Worm (Caenorhabditis elegans) whole organism, L2 larva: ENCODE measurements around the gene ubxn-5.

Experiments used
- C34F6.9 ChIP-seq: fragments of 150-350 bp; optimal IDR thresholded peaks from 2 replicates; lab custom pipeline; 2014; ENCODE audit warnings: missing biosample characterization, missing genetic modification characterization
- F13H6.1 ChIP-seq: sonication (generic microtip); optimal IDR thresholded peaks from 2 replicates; lab custom pipeline; 2016; ENCODE audit warnings: missing genetic modification characterization, missing compliant biosample characterization
- ZK546.5 ChIP-seq: sonication (generic microtip); optimal IDR thresholded peaks from 2 replicates; lab custom pipeline; 2017; ENCODE audit warnings: missing biosample characterization, missing genetic modification characterization
- aly-2 ChIP-seq: fragments of 150-350 bp; optimal IDR thresholded peaks from 2 replicates; lab custom pipeline; 2014; ENCODE audit warnings: missing biosample characterization, missing genetic modification characterization
- ama-1 ChIP-seq: fragments of 150-350 bp; optimal IDR thresholded peaks from 2 replicates; lab custom pipeline; 2018; ENCODE audit warnings: inconsistent platforms
- blmp-1 ChIP-seq: sonication (generic microtip); optimal IDR thresholded peaks from 2 replicates; lab custom pipeline; 2017; ENCODE audit warnings: missing genetic modification characterization, mild to moderate bottlenecking, missing compliant biosample characterization, antibody characterized with exemption, moderate library complexity; ENCODE audit not compliant: insufficient read depth
- ceh-16 ChIP-seq: fragments of 150-350 bp; optimal IDR thresholded peaks from 2 replicates; lab custom pipeline; 2014; ENCODE audit warnings: missing biosample characterization, missing genetic modification characterization
- ceh-82 ChIP-seq: fragments of 150-350 bp; optimal IDR thresholded peaks from 2 replicates; lab custom pipeline; 2014; ENCODE audit warnings: missing biosample characterization, missing genetic modification characterization
- crh-2 ChIP-seq: sonication (generic microtip); optimal IDR thresholded peaks from 2 replicates; lab custom pipeline; 2017; ENCODE audit warnings: missing biosample characterization, missing genetic modification characterization
- dmd-4 ChIP-seq: sonication (generic microtip); optimal IDR thresholded peaks from 2 replicates; lab custom pipeline; 2017; ENCODE audit warnings: missing biosample characterization, missing genetic modification characterization
- elt-1 ChIP-seq: fragments of 150-350 bp; optimal IDR thresholded peaks from 2 replicates; lab custom pipeline; 2014; ENCODE audit warnings: missing biosample characterization, missing genetic modification characterization
- elt-3 ChIP-seq: sonication (generic microtip); optimal IDR thresholded peaks from 2 replicates; lab custom pipeline; 2017; ENCODE audit warnings: missing biosample characterization, missing genetic modification characterization
- fos-1 ChIP-seq: fragments of 150-350 bp; optimal IDR thresholded peaks from 2 replicates; lab custom pipeline; 2014; ENCODE audit warnings: missing biosample characterization, missing genetic modification characterization
- gmeb-1 ChIP-seq: fragments of 150-350 bp; optimal IDR thresholded peaks from 2 replicates; lab custom pipeline; 2014; ENCODE audit warnings: missing biosample characterization, missing genetic modification characterization
- lin-13 ChIP-seq: fragments of 150-350 bp; optimal IDR thresholded peaks from 2 replicates; lab custom pipeline; 2014; ENCODE audit warnings: missing biosample characterization, missing genetic modification reagents, missing genetic modification characterization
- lin-39 ChIP-seq: fragments of 150-350 bp; optimal IDR thresholded peaks from 2 replicates; lab custom pipeline; 2014; ENCODE audit warnings: missing biosample characterization, missing genetic modification reagents, missing genetic modification characterization
- lsy-2 ChIP-seq, 2 experiments: fragments of 150-350 bp in 1 of 2; sonication (generic microtip) in 1 of 2; optimal IDR thresholded peaks; 2 replicates each; lab custom pipeline; 2014 to 2017; ENCODE audit warnings: missing biosample characterization in 2 of 2, missing genetic modification characterization in 2 of 2
- mab-5 ChIP-seq: fragments of 150-350 bp; optimal IDR thresholded peaks from 2 replicates; lab custom pipeline; 2014; ENCODE audit warnings: missing biosample characterization, missing genetic modification characterization
- nhr-10 ChIP-seq: sonication (generic microtip); optimal IDR thresholded peaks from 2 replicates; lab custom pipeline; 2017; ENCODE audit warnings: missing biosample characterization, missing genetic modification characterization
- nhr-12 ChIP-seq: fragments of 150-350 bp; optimal IDR thresholded peaks from 2 replicates; lab custom pipeline; 2014; ENCODE audit warnings: missing biosample characterization, missing genetic modification characterization
- nhr-129 ChIP-seq: fragments of 150-350 bp; optimal IDR thresholded peaks from 2 replicates; lab custom pipeline; 2014; ENCODE audit warnings: missing biosample characterization, missing genetic modification characterization
- nhr-21 ChIP-seq: fragments of 150-350 bp; optimal IDR thresholded peaks from 2 replicates; lab custom pipeline; 2014; ENCODE audit warnings: missing biosample characterization, missing genetic modification characterization
- nhr-237 ChIP-seq: fragments of 150-350 bp; optimal IDR thresholded peaks from 2 replicates; lab custom pipeline; 2014; ENCODE audit warnings: missing biosample characterization, missing genetic modification characterization
- nhr-25 ChIP-seq: fragments of 150-350 bp; sonication (generic microtip); optimal IDR thresholded peaks from 3 replicates; lab custom pipeline; 2014; ENCODE audit warnings: missing biosample characterization, missing genetic modification characterization
- nhr-6 ChIP-seq: fragments of 150-350 bp; optimal IDR thresholded peaks from 2 replicates; lab custom pipeline; 2014; ENCODE audit warnings: missing biosample characterization, missing genetic modification characterization
- nhr-77 ChIP-seq: fragments of 150-350 bp; optimal IDR thresholded peaks from 2 replicates; lab custom pipeline; 2014; ENCODE audit warnings: missing biosample characterization, missing genetic modification characterization
- peb-1 ChIP-seq: fragments of 150-350 bp; optimal IDR thresholded peaks from 2 replicates; lab custom pipeline; 2014; ENCODE audit warnings: missing biosample characterization, missing genetic modification characterization
- skn-1 ChIP-seq: sonication (generic microtip); optimal IDR thresholded peaks from 2 replicates; lab custom pipeline; 2017; ENCODE audit warnings: missing biosample characterization, missing genetic modification characterization
- sma-3 ChIP-seq: sonication (generic microtip); optimal IDR thresholded peaks from 2 replicates; lab custom pipeline; 2016; ENCODE audit warnings: missing genetic modification reagents, missing genetic modification characterization, missing compliant biosample characterization
- sma-9 ChIP-seq, 2 experiments: fragments of 150-350 bp in 1 of 2; sonication (generic microtip) in 1 of 2; optimal IDR thresholded peaks; 2 replicates each; lab custom pipeline; 2014 to 2016; ENCODE audit warnings: missing genetic modification characterization in 2 of 2, mild to moderate bottlenecking in 1 of 2, missing biosample characterization in 1 of 2, missing compliant biosample characterization in 1 of 2, missing genetic modification reagents in 1 of 2, moderate library complexity in 1 of 2
- unc-39 ChIP-seq: fragments of 150-350 bp; optimal IDR thresholded peaks from 2 replicates; lab custom pipeline; 2014; ENCODE audit warnings: missing biosample characterization, missing genetic modification characterization
- unc-55 ChIP-seq: fragments of 150-350 bp; sonication (generic microtip); optimal IDR thresholded peaks from 3 replicates; lab custom pipeline; 2014; ENCODE audit warnings: missing biosample characterization, missing genetic modification reagents, missing genetic modification characterization
- zag-1 ChIP-seq: fragments of 150-350 bp; optimal IDR thresholded peaks from 2 replicates; lab custom pipeline; 2014; ENCODE audit warnings: missing biosample characterization, missing genetic modification characterization
- ztf-1 ChIP-seq: fragments of 200-800 bp; sonication (Bioruptor generic); conservative IDR thresholded peaks from 2 replicates; pipeline ENCODE4 v1.3.6; 2022; ENCODE audit warnings: missing genetic modification characterization, missing compliant biosample characterization
- ztf-11 ChIP-seq: sonication (generic microtip); optimal IDR thresholded peaks from 2 replicates; lab custom pipeline; 2017; ENCODE audit warnings: missing biosample characterization, missing genetic modification characterization
- ztf-4 ChIP-seq: fragments of 150-350 bp; optimal IDR thresholded peaks from 2 replicates; lab custom pipeline; 2014; ENCODE audit warnings: missing biosample characterization, missing genetic modification characterization

ubxn-5 gene

ce11 chrII:10221627-10222026, 12.7 kb downstream of the ubxn-5 start:
- TF ChIP-seq nhr-12 (no peak), crh-2 (tag; lab: Kevin White, UChicago) (peak; percentile 33), ztf-1 (GFP tag; lab: Robert Waterston, UW) (no peak), ceh-82 (tag; lab: Kevin White, UChicago) (no peak), fos-1 (tag; lab: Kevin White, UChicago) (peak; percentile 94), ceh-16 (tag; lab: Kevin White, UChicago) (no peak), sma-9 (GFP tag; optimal IDR thresholded peaks at IDR 0.05; lab: Kevin White, UChicago) (peak; percentile 45), sma-9 (tag; optimal IDR thresholded peaks at IDR 0.05; lab: Kevin White, UChicago) (no peak), nhr-77 (tag; lab: Kevin White, UChicago) (no peak), mab-5 (tag; lab: Kevin White, UChicago) (no peak), skn-1 (tag; lab: Kevin White, UChicago) (peak; percentile 65), gmeb-1 (tag; lab: Kevin White, UChicago) (peak; percentile 11)

- TF ChIP-seq dmd-4 (no peak), sma-9 (GFP tag; optimal IDR thresholded peaks at IDR 0.05; lab: Kevin White, UChicago) (peak; percentile 29), sma-9 (tag; optimal IDR thresholded peaks at IDR 0.05; lab: Kevin White, UChicago) (no peak), F13H6.1 (tag; lab: Kevin White, UChicago) (peak; percentile 26), blmp-1 (peak; percentile 21), mab-5 (tag; lab: Kevin White, UChicago) (no peak), ceh-16 (tag; lab: Kevin White, UChicago) (no peak), nhr-25 (tag; lab: Kevin White, UChicago) (peak; percentile 48), nhr-77 (tag; lab: Kevin White, UChicago) (no peak)
- TF ChIP-seq, all 48 proteins: peak for 4
Measured at ce11 chrII:10220631-10221030, 13.7 kb downstream of the ubxn-5 start.

- no peak for TF ChIP-seq sma-3
- no peak for TF ChIP-seq C34F6.9 (tag; lab: Kevin White, UChicago)
- TF ChIP-seq elt-1 (tag; lab: Kevin White, UChicago): no peak
- TF ChIP-seq nhr-10 (tag; lab: Kevin White, UChicago): no peak
- TF ChIP-seq nhr-237: no peak
- TF ChIP-seq zag-1 (tag; lab: Kevin White, UChicago): no peak
- no peak for TF ChIP-seq blmp-1
- TF ChIP-seq fos-1 (tag; lab: Kevin White, UChicago): no peak
- no peak for TF ChIP-seq nhr-6
- no peak for TF ChIP-seq ztf-4 (tag; lab: Kevin White, UChicago)
- no peak for TF ChIP-seq lin-13 (GFP tag; lab: Kevin White, UChicago)
Measured at ce11 chrII:10218171-10218570, 16.1 kb downstream of the ubxn-5 start, which contains the start of gene ref-1. ref-1 (plus strand) TSS chrII:10218471.

ce11 chrII:10206425-10206824, 27.9 kb downstream of the ubxn-5 start, which contains the start of gene T01E8.1:
T01E8.1 (plus strand) TSS chrII:10206725.
- TF ChIP-seq dmd-4 (no peak), F13H6.1 (tag; lab: Kevin White, UChicago) (no peak), ceh-82 (tag; lab: Kevin White, UChicago) (no peak), ztf-11 (no peak), nhr-25 (tag; lab: Kevin White, UChicago) (no peak)

ce11 chrII:10204428-10205049, 29.8 kb downstream of the ubxn-5 start:
- TF ChIP-seq F13H6.1 (tag; lab: Kevin White, UChicago) (peak; percentile 54), ZK546.5 (tag; lab: Kevin White, UChicago) (no peak), peb-1 (tag; lab: Kevin White, UChicago) (no peak), ztf-1 (GFP tag; lab: Robert Waterston, UW) (no peak), unc-39 (tag; lab: Kevin White, UChicago) (no peak), nhr-10 (tag; lab: Kevin White, UChicago) (no peak), nhr-77 (tag; lab: Kevin White, UChicago) (no peak), C34F6.9 (tag; lab: Kevin White, UChicago) (no peak), lsy-2 (tag; optimal IDR thresholded peaks at IDR 0.05; lab: Kevin White, UChicago) (peak in 1 of 2 experiments; percentile 11), nhr-129 (tag; lab: Kevin White, UChicago) (peak; percentile 74), elt-1 (tag; lab: Kevin White, UChicago) (no peak), ceh-16 (tag; lab: Kevin White, UChicago) (no peak), ama-1 (no peak), nhr-21 (tag; lab: Kevin White, UChicago) (no peak), aly-2 (tag; lab: Kevin White, UChicago) (no peak), nhr-12 (no peak), mab-5 (tag; lab: Kevin White, UChicago) (no peak), ztf-11 (no peak), blmp-1 (no peak), lin-39 (no peak), skn-1 (tag; lab: Kevin White, UChicago) (no peak), sma-3 (no peak), unc-55 (no peak), elt-3 (tag; lab: Kevin White, UChicago) (no peak), gmeb-1 (tag; lab: Kevin White, UChicago) (no peak)
